Fruit fly (Drosophila melanogaster): ENCODE data around the gene Alg13.

Alg13 gene

DNA sequence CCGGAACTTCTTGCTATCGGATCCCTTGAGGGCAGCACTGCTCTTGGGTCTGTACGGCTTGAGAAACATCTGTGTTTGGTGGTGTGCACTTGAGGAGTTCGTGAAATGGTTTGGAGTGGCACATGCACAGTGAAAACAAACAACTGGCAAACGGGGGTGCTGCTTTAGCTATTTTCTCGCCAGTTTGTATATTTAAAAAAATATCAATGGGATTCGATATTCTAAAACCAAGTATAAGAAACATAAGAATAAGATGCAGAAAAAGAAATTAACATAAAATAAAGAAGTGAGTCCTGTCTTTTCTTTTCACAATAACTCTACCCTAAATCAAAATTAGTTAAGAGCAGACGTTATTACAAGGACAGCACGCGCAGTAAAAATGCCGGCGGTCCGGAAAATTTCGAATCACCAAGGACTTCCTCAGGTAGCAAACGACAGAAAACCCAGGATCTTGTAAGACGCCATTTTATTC, 13.3 kb upstream of the Alg13 start, which contains the start of gene eIF2D:
Gene eIF2D (minus strand): TSS at position 174 of the 472 bp plus-strand sequence.
- TF ChIP-seq Jra (GFP tag; optimal IDR thresholded peaks at IDR 0.05) (no peak), Sp1 (GFP tag; optimal IDR thresholded peaks at IDR 0.05) (peak; percentile 41), dmrt93B (GFP tag; optimal IDR thresholded peaks at IDR 0.05) (no peak), psq (GFP tag; optimal IDR thresholded peaks at IDR 0.05) (peak; percentile 14), foxo (GFP tag; optimal IDR thresholded peaks at IDR 0.05) (peak in 1 of 2 experiments; percentile 65), Mio (GFP tag; optimal IDR thresholded peaks at IDR 0.05) (no peak), Myc (optimal IDR thresholded peaks at IDR 0.05) (peak; percentile 78), Rel (GFP tag; optimal IDR thresholded peaks at IDR 0.05) (no peak), Rel (tag; optimal IDR thresholded peaks at IDR 0.05) (peak; percentile 22), CG32264 (GFP tag; optimal IDR thresholded peaks at IDR 0.05) (no peak), usp (GFP tag; optimal IDR thresholded peaks at IDR 0.05) (no peak), dsf (GFP tag; optimal IDR thresholded peaks at IDR 0.05; ENCODE audit: borderline replicate concordance) (no peak), Vsx2 (GFP tag; optimal IDR thresholded peaks at IDR 0.05; ENCODE audit: partially characterized antibody) (no peak), HLH106 (tag; optimal IDR thresholded peaks at IDR 0.05) (peak; percentile 69), Hr83 (GFP tag; optimal IDR thresholded peaks at IDR 0.05; ENCODE audit: poor library complexity, severe bottlenecking) (no peak), rgr (GFP tag; optimal IDR thresholded peaks at IDR 0.05) (peak; percentile 64), sv (GFP tag; optimal IDR thresholded peaks at IDR 0.05) (peak; percentile 5), CrebA (GFP tag; optimal IDR thresholded peaks at IDR 0.05; ENCODE audit: borderline replicate concordance) (no peak), h (GFP tag; optimal IDR thresholded peaks at IDR 0.05) (peak; percentile 63), Hnf4 (GFP tag; optimal IDR thresholded peaks at IDR 0.05) (no peak), CG9705 (GFP tag; optimal IDR thresholded peaks at IDR 0.05) (peak; percentile 37), lola (GFP tag; optimal IDR thresholded peaks at IDR 0.05) (no peak), pan (optimal IDR thresholded peaks at IDR 0.05) (no peak), ey (GFP tag; optimal IDR thresholded peaks at IDR 0.05) (peak; percentile 57), OdsH (GFP tag; optimal IDR thresholded peaks at IDR 0.05) (peak; percentile 36)

DNA sequence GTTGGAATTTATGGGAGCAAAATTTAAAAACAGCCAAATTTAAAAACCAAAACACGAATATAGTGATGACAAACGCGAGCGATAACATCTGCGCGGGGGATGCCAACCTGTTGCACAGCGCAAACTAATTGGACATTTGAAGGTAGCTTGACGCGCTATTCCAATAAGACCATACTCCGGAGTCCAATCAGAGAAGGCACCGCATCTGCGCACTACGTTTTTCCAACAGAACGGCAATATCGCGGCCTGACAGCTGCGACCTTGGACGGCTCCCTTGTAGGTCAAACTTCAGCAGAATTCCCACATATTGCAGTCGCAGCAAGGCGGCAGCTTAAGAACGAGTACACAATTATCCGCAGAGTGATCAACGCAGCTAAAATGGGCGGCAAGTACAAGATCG, 9.7 kb upstream of the Alg13 start, which contains the start of the genes CG11882 and Pglym78:
Gene CG11882 (minus strand): TSS at position 101 of the 400 bp plus-strand sequence.
Gene Pglym78 (plus strand): TSS at position 177 of the 400 bp plus-strand sequence.
- TF ChIP-seq OdsH (GFP tag; optimal IDR thresholded peaks at IDR 0.05) (peak; percentile 38), HLH106 (tag; optimal IDR thresholded peaks at IDR 0.05) (peak; percentile 1), woc (GFP tag; optimal IDR thresholded peaks at IDR 0.05) (no peak), lola (GFP tag; optimal IDR thresholded peaks at IDR 0.05) (no peak), pan (optimal IDR thresholded peaks at IDR 0.05) (no peak), dl (GFP tag; optimal IDR thresholded peaks at IDR 0.05; ENCODE audit: insufficient read depth in 1 of 2, partially characterized antibody in 2 of 2) (peak in 1 of 2 experiments; percentile 40), N (GFP tag; optimal IDR thresholded peaks at IDR 0.05) (no peak), brk (GFP tag; optimal IDR thresholded peaks at IDR 0.05) (no peak), CG9705 (GFP tag; optimal IDR thresholded peaks at IDR 0.05) (no peak), Dfd (GFP tag; optimal IDR thresholded peaks at IDR 0.05) (no peak), Dif (GFP tag; optimal IDR thresholded peaks at IDR 0.05; ENCODE audit: partially characterized antibody) (peak; percentile 13), h (GFP tag; optimal IDR thresholded peaks at IDR 0.05) (no peak), Jra (GFP tag; optimal IDR thresholded peaks at IDR 0.05) (no peak), tai (GFP tag; optimal IDR thresholded peaks at IDR 0.05) (no peak), Hr78 (GFP tag; optimal IDR thresholded peaks at IDR 0.05) (no peak), Hr83 (GFP tag; optimal IDR thresholded peaks at IDR 0.05; ENCODE audit: poor library complexity, severe bottlenecking) (peak; percentile 80), Hnf4 (GFP tag; optimal IDR thresholded peaks at IDR 0.05) (no peak), Sp1 (GFP tag; optimal IDR thresholded peaks at IDR 0.05) (peak; percentile 30), foxo (GFP tag; optimal IDR thresholded peaks at IDR 0.05) (peak in 1 of 2 experiments; percentile 73), CG32264 (GFP tag; optimal IDR thresholded peaks at IDR 0.05) (no peak), Abd-B (GFP tag; optimal IDR thresholded peaks at IDR 0.05) (no peak), fru (GFP tag; optimal IDR thresholded peaks at IDR 0.05) (no peak), sv (GFP tag; optimal IDR thresholded peaks at IDR 0.05) (peak; percentile 19), Vsx2 (GFP tag; optimal IDR thresholded peaks at IDR 0.05; ENCODE audit: partially characterized antibody) (no peak), br (GFP tag; optimal IDR thresholded peaks at IDR 0.05) (no peak), rgr (GFP tag; optimal IDR thresholded peaks at IDR 0.05) (peak; percentile 51), usp (GFP tag; optimal IDR thresholded peaks at IDR 0.05) (no peak), jim (GFP tag; optimal IDR thresholded peaks at IDR 0.05) (no peak), dmrt93B (GFP tag; optimal IDR thresholded peaks at IDR 0.05) (no peak), ey (GFP tag; optimal IDR thresholded peaks at IDR 0.05) (peak; percentile 43), Rel (GFP tag; optimal IDR thresholded peaks at IDR 0.05) (no peak), Rel (tag; optimal IDR thresholded peaks at IDR 0.05) (peak; percentile 80), Mio (GFP tag; optimal IDR thresholded peaks at IDR 0.05) (no peak), sage (GFP tag; optimal IDR thresholded peaks at IDR 0.05) (no peak), GATAd (GFP tag; optimal IDR thresholded peaks at IDR 0.05) (no peak), dsf (GFP tag; optimal IDR thresholded peaks at IDR 0.05; ENCODE audit: borderline replicate concordance) (no peak), psq (GFP tag; optimal IDR thresholded peaks at IDR 0.05) (peak; percentile 26), Myc (optimal IDR thresholded peaks at IDR 0.05) (no peak), CrebA (GFP tag; optimal IDR thresholded peaks at IDR 0.05; ENCODE audit: borderline replicate concordance) (no peak)

Measured in whole organism, wandering third instar larva.